ENCODE assay signal across 4 worm cellular contexts in genomic region chrII:11237099-11237498, ce11.
A peak's percentile ranks its signal among the peaks of the same experiment; 100 is the strongest.
TF ChIP-seq lines count a peak whose summit lies in the region.

Gene fndc-1, minus strand, starts transcription at chrII:11237325.

TF ChIP-seq in whole organism, L1 larva, 84 proteins besides CTCF, POLR2A, EP300 and RAD21:
- TF ChIP-seq tlp-1 (tag; optimal IDR thresholded peaks at IDR 0.05; lab: Kevin White, UChicago) = no peak
- peak; percentile 1 for TF ChIP-seq ama-1 (optimal IDR thresholded peaks at IDR 0.05; lab: Kevin White, UChicago)
- TF ChIP-seq mdl-1 (tag; optimal IDR thresholded peaks at IDR 0.05; lab: Kevin White, UChicago) = no peak

TF ChIP-seq in whole organism, L3 larva, 47 proteins besides CTCF, POLR2A, EP300 and RAD21:
- TF ChIP-seq ama-1 (optimal IDR thresholded peaks at IDR 0.05; lab: Kevin White, UChicago) (peak; percentile 25), tbx-2 (tag; optimal IDR thresholded peaks at IDR 0.05; lab: Kevin White, UChicago) (no peak)

TF ChIP-seq in whole organism, L4 larva, 104 proteins besides CTCF, POLR2A, EP300 and RAD21:
- TF ChIP-seq mxl-2 (GFP tag; conservative IDR thresholded peaks at IDR 0.05; lab: Robert Waterston, UW) = 0 out of 2 replicates have a peak, but pooled peaks have one; percentile 29
- TF ChIP-seq zag-1 (tag; optimal IDR thresholded peaks at IDR 0.05; lab: Kevin White, UChicago) = no peak
- 0 out of 2 replicates have a peak, but pooled peaks have one; percentile 43 for TF ChIP-seq egl-43 (GFP tag; IDR thresholded peaks at IDR 0.05; lab: Robert Waterston, UW)
- TF ChIP-seq ama-1 (optimal IDR thresholded peaks at IDR 0.05; lab: Kevin White, UChicago) = peak; percentile 76
- peak; percentile 58 for TF ChIP-seq lin-38 (GFP tag; IDR thresholded peaks at IDR 0.05; lab: Robert Waterston, UW)
- no peak for TF ChIP-seq nhr-102 (tag; optimal IDR thresholded peaks at IDR 0.05; lab: Kevin White, UChicago)
- no peak for TF ChIP-seq vab-7 (GFP tag; IDR thresholded peaks at IDR 0.05; lab: Robert Waterston, UW)

TF ChIP-seq in whole organism, young adult, 124 proteins besides CTCF, POLR2A, EP300 and RAD21:
- TF ChIP-seq lin-54 (GFP tag; optimal IDR thresholded peaks at IDR 0.05; lab: Kevin White, UChicago) = peak; percentile 44
- peak; percentile 23 for TF ChIP-seq atf-7 (tag; optimal IDR thresholded peaks at IDR 0.05; lab: Kevin White, UChicago)
- TF ChIP-seq nhr-27 (tag; optimal IDR thresholded peaks at IDR 0.05; lab: Kevin White, UChicago) = no peak
- no peak for TF ChIP-seq cebp-1 (GFP tag; IDR thresholded peaks at IDR 0.05; lab: Robert Waterston, UW)
- TF ChIP-seq cebp-1 (tag; optimal IDR thresholded peaks at IDR 0.05; lab: Kevin White, UChicago) = peak; percentile 33
- TF ChIP-seq Y53F4B.3 (GFP tag; IDR thresholded peaks at IDR 0.05; lab: Robert Waterston, UW) = no peak
- TF ChIP-seq madf-8 (GFP tag; conservative IDR thresholded peaks at IDR 0.05; lab: Robert Waterston, UW) = peak; percentile 14; the same call in 1 of the 2 replicates
- TF ChIP-seq Y79H2A.3 (GFP tag; conservative IDR thresholded peaks at IDR 0.05; lab: Robert Waterston, UW) = no peak
- peak; percentile 9; the same call in 1 of the 2 replicates for TF ChIP-seq lag-1 (GFP tag; IDR thresholded peaks at IDR 0.05; lab: Robert Waterston, UW)
- peak; percentile 70 for TF ChIP-seq Y53G8AR.9 (GFP tag; conservative IDR thresholded peaks at IDR 0.05; lab: Robert Waterston, UW)
- peak; percentile 42; the same call in 1 of the 2 replicates for TF ChIP-seq Y95B8A.8 (GFP tag; IDR thresholded peaks at IDR 0.05; lab: Robert Waterston, UW)
- peak; percentile 37; the same call in 1 of the 2 replicates for TF ChIP-seq mcd-1 (GFP tag; IDR thresholded peaks at IDR 0.05; lab: Robert Waterston, UW)
- peak; percentile 5 for TF ChIP-seq tbp1 (GFP tag; optimal IDR thresholded peaks at IDR 0.05; lab: Kevin White, UChicago)
- 0 out of 2 replicates have a peak, but pooled peaks have one; percentile 34 for TF ChIP-seq attf-6 (GFP tag; IDR thresholded peaks at IDR 0.05; lab: Robert Waterston, UW)
- 0 out of 2 replicates have a peak, but pooled peaks have one; percentile 24 for TF ChIP-seq nfya-2 (GFP tag; IDR thresholded peaks at IDR 0.05; lab: Robert Waterston, UW)
- TF ChIP-seq F10E7.11 (tag; optimal IDR thresholded peaks at IDR 0.05; lab: Kevin White, UChicago) = peak; percentile 35
- no peak for TF ChIP-seq dpff-1 (tag; optimal IDR thresholded peaks at IDR 0.05; lab: Kevin White, UChicago)
- no peak for TF ChIP-seq somi-1 (GFP tag; optimal IDR thresholded peaks at IDR 0.05; lab: Kevin White, UChicago)
- peak; percentile 13 for TF ChIP-seq xnd-1 (tag; optimal IDR thresholded peaks at IDR 0.05; lab: Kevin White, UChicago)
- no peak for TF ChIP-seq lin-35 (GFP tag; optimal IDR thresholded peaks at IDR 0.05; lab: Kevin White, UChicago)
- TF ChIP-seq hmg-1.2 (GFP tag; IDR thresholded peaks at IDR 0.05; lab: Robert Waterston, UW) = peak; percentile 8; the same call in 1 of the 2 replicates
- TF ChIP-seq madf-6 (GFP tag; IDR thresholded peaks at IDR 0.05; lab: Robert Waterston, UW) = peak; percentile 65; the same call in 1 of the 2 replicates
- 0 out of 2 replicates have a peak, but pooled peaks have one; percentile 12 for TF ChIP-seq ekl-4 (GFP tag; IDR thresholded peaks at IDR 0.05; lab: Robert Waterston, UW)
- no peak for TF ChIP-seq C06A6.2 (GFP tag; conservative IDR thresholded peaks at IDR 0.05; lab: Robert Waterston, UW)
- TF ChIP-seq B0336.3 (GFP tag; IDR thresholded peaks at IDR 0.05; lab: Robert Waterston, UW) = peak; percentile 53; the same call in 1 of the 2 replicates
- peak; percentile 57 for TF ChIP-seq madf-3 (GFP tag; IDR thresholded peaks at IDR 0.05; lab: Robert Waterston, UW)
- no peak for TF ChIP-seq tbx-9 (tag; optimal IDR thresholded peaks at IDR 0.05; lab: Kevin White, UChicago; ENCODE audit: borderline replicate concordance)
- no peak for TF ChIP-seq ztf-3 (GFP tag; optimal IDR thresholded peaks at IDR 0.05; lab: Kevin White, UChicago)
- TF ChIP-seq hsf-1 (GFP tag; IDR thresholded peaks at IDR 0.05; lab: Robert Waterston, UW) = peak; percentile 62
- TF ChIP-seq snpc-1.3 (tag; optimal IDR thresholded peaks at IDR 0.05; lab: Kevin White, UChicago; ENCODE audit: insufficient read depth) = peak; percentile 30
- no peak for TF ChIP-seq nhr-179 (tag; optimal IDR thresholded peaks at IDR 0.05; lab: Kevin White, UChicago)
- no peak for TF ChIP-seq ama-1 (optimal IDR thresholded peaks at IDR 0.05; lab: Kevin White, UChicago)
- peak in 1 of 2 experiments; percentile 6 for TF ChIP-seq ama-1 (GFP tag; optimal IDR thresholded peaks at IDR 0.05; lab: Kevin White, UChicago)
- peak; percentile 22; the same call in 1 of the 2 replicates for TF ChIP-seq lin-26 (GFP tag; IDR thresholded peaks at IDR 0.05; lab: Robert Waterston, UW)
- TF ChIP-seq ceh-40 (GFP tag; IDR thresholded peaks at IDR 0.05; lab: Robert Waterston, UW) = no peak
- no peak for TF ChIP-seq nhr-120 (GFP tag; IDR thresholded peaks at IDR 0.05; lab: Robert Waterston, UW)
- 0 out of 2 replicates have a peak, but pooled peaks have one; percentile 25 for TF ChIP-seq C17E4.6 (GFP tag; IDR thresholded peaks at IDR 0.05; lab: Robert Waterston, UW)
- TF ChIP-seq dpl-1 (GFP tag; optimal IDR thresholded peaks at IDR 0.05; lab: Kevin White, UChicago) = no peak
TF ChIP-seq in whole organism, young adult: peak in this region for 23.
